Worm (Caenorhabditis elegans) whole organism, young adult: ENCODE results near the gene R09H10.2.

ENCODE experiments used
- B0019.2 ChIP-seq: fragments of 200-800 bp; sonication (Bioruptor generic); conservative IDR thresholded peaks from 2 replicates; pipeline ENCODE4 v1.3.6; 2022; ENCODE audit warnings: missing genetic modification reagents, missing genetic modification characterization, missing compliant biosample characterization
- F49E8.2 ChIP-seq: sonication (generic microtip); optimal IDR thresholded peaks from 3 replicates; lab custom pipeline; 2017; ENCODE audit warnings: missing genetic modification characterization, mild to moderate bottlenecking, missing compliant biosample characterization, antibody characterized with exemption, moderate library complexity; ENCODE audit not compliant: insufficient read depth
- T07F8.4 ChIP-seq: sonication (generic microtip); optimal IDR thresholded peaks from 2 replicates; lab custom pipeline; 2016; ENCODE audit warnings: mild to moderate bottlenecking, missing genetic modification characterization, moderate library complexity, missing compliant biosample characterization
- T26A5.8 ChIP-seq: sonication (generic microtip); optimal IDR thresholded peaks from 2 replicates; lab custom pipeline; 2016; ENCODE audit warnings: missing genetic modification characterization, missing compliant biosample characterization
- Y53G8AR.9 ChIP-seq: fragments of 200-800 bp; sonication (Bioruptor generic); conservative IDR thresholded peaks from 2 replicates; pipeline ENCODE4 v1.3.6; 2022; ENCODE audit warnings: missing genetic modification reagents, missing genetic modification characterization, missing compliant biosample characterization
- attf-6 ChIP-seq: fragments of 200-800 bp; sonication (Bioruptor generic); IDR thresholded peaks from 2 replicates; pipeline ENCODE4 v1.3.6; 2022; ENCODE audit warnings: missing genetic modification reagents, missing genetic modification characterization, missing compliant biosample characterization
- efl-1 ChIP-seq: fragments of 150-350 bp; optimal IDR thresholded peaks from 2 replicates; lab custom pipeline; 2014; ENCODE audit warnings: missing biosample characterization, missing genetic modification reagents, missing genetic modification characterization
- him-1 ChIP-seq: sonication (generic microtip); optimal IDR thresholded peaks from 2 replicates; lab custom pipeline; 2016; ENCODE audit warnings: missing genotype, missing genetic modification reagents, missing genetic modification characterization, missing compliant biosample characterization
- lsl-1 ChIP-seq: fragments of 200-800 bp; sonication (Bioruptor generic); optimal IDR thresholded peaks from 2 replicates; lab custom pipeline; 2018; ENCODE audit warnings: mild to moderate bottlenecking, missing genetic modification characterization, moderate library complexity, missing compliant biosample characterization
- madf-6 ChIP-seq: fragments of 200-800 bp; sonication (Bioruptor generic); IDR thresholded peaks from 2 replicates; pipeline ENCODE4 v1.3.6; 2022; ENCODE audit warnings: missing genetic modification reagents, missing genetic modification characterization, missing compliant biosample characterization
- nfya-1 ChIP-seq: sonication (generic microtip); optimal IDR thresholded peaks from 2 replicates; lab custom pipeline; 2017; ENCODE audit warnings: antibody characterized with exemption, missing compliant biosample characterization, missing genetic modification characterization, borderline replicate concordance; ENCODE audit not compliant: insufficient read depth
- pha-4 ChIP-seq: fragments of 150-350 bp; sonication (generic microtip); optimal IDR thresholded peaks from 2 replicates; lab custom pipeline; 2014; ENCODE audit warnings: missing biosample characterization, missing genetic modification reagents, missing genetic modification characterization
- snpc-4 ChIP-seq, 5 experiments: fragments of 150-350 bp in 1 of 5; sonication (generic microtip) in 4 of 5; optimal IDR thresholded peaks; 2 replicates each; lab custom pipeline; 2014 to 2018; ENCODE audit warnings: missing genetic modification characterization in 5 of 5, missing biosample characterization in 3 of 5, antibody characterized with exemption in 2 of 5, mild to moderate bottlenecking in 2 of 5, missing compliant biosample characterization in 2 of 5, missing genotype in 2 of 5, moderate library complexity in 2 of 5, missing genetic modification reagents in 1 of 5
- unc-130 ChIP-seq: sonication (generic microtip); optimal IDR thresholded peaks from 2 replicates; lab custom pipeline; 2016; ENCODE audit warnings: missing genetic modification reagents, missing genetic modification characterization, missing compliant biosample characterization

ce11 chrIV:10561605-10562004 lies 41.1 kb upstream of the R09H10.2 start, which contains the start of gene him-8:
- TF ChIP-seq pha-4, result no peak
- TF ChIP-seq T26A5.8 (tag; lab: Kevin White, UChicago), result no peak
- TF ChIP-seq B0019.2 (GFP tag; lab: Robert Waterston, UW), result no peak
- no peak for TF ChIP-seq T07F8.4 (tag; lab: Kevin White, UChicago)
- TF ChIP-seq lsl-1, result no peak
- TF ChIP-seq him-1, result no peak
- TF ChIP-seq unc-130 (GFP tag; lab: Kevin White, UChicago), result no peak
- TF ChIP-seq F49E8.2 (tag; lab: Kevin White, UChicago), result no peak
- no peak for TF ChIP-seq madf-6 (GFP tag; lab: Robert Waterston, UW)
- TF ChIP-seq attf-6, result no peak
- no peak for TF ChIP-seq snpc-4 (GFP tag; optimal IDR thresholded peaks at IDR 0.05; lab: Kevin White, UChicago)
- TF ChIP-seq snpc-4 (tag; optimal IDR thresholded peaks at IDR 0.05; lab: Kevin White, UChicago), result no peak
- TF ChIP-seq Y53G8AR.9, result no peak
- TF ChIP-seq efl-1 (GFP tag; lab: Kevin White, UChicago), result no peak
- TF ChIP-seq nfya-1, result no peak
